Fruit fly (Drosophila melanogaster) whole organism, embryonic: ENCODE results near the gene eIF1.

ENCODE experiments used
- Antp ChIP-seq: fragments of 200-800 bp; sonication (Bioruptor generic); optimal IDR thresholded peaks from 3 replicates; lab custom pipeline; 2016; ENCODE audit warnings: missing biosample characterization, missing genetic modification characterization
- Asciz ChIP-seq: fragments of 200-800 bp; sonication (Bioruptor generic); optimal IDR thresholded peaks from 2 replicates; lab custom pipeline; 2017; ENCODE audit warnings: missing biosample characterization, mild to moderate bottlenecking, missing genetic modification characterization, missing genetic modification reagents
- CG10209 ChIP-seq: fragments of 200-800 bp; sonication (Bioruptor generic); optimal IDR thresholded peaks from 3 replicates; lab custom pipeline; 2017; ENCODE audit warnings: missing biosample characterization, mild to moderate bottlenecking, missing genetic modification characterization, missing genetic modification reagents
- CG10462 ChIP-seq: fragments of 200-800 bp; sonication (Bioruptor generic); optimal IDR thresholded peaks from 2 replicates; lab custom pipeline; 2016; ENCODE audit warnings: missing biosample characterization, missing genetic modification characterization
- CG10979 ChIP-seq: fragments of 200-800 bp; sonication (Bioruptor generic); optimal IDR thresholded peaks from 2 replicates; lab custom pipeline; 2018; ENCODE audit warnings: missing biosample characterization, mild to moderate bottlenecking, missing genetic modification characterization, moderate library complexity
- CG11247 ChIP-seq: fragments of 200-800 bp; sonication (Bioruptor generic); IDR thresholded peaks from 2 replicates; pipeline ENCODE4 v1.3.6; 2022; ENCODE audit warnings: missing biosample characterization, missing genetic modification characterization
- CG11456 ChIP-seq: fragments of 200-800 bp; sonication (Bioruptor generic); IDR thresholded peaks from 3 replicates; pipeline ENCODE4 v1.3.6; 2022; ENCODE audit warnings: missing biosample characterization, missing genetic modification characterization
- CG13287 ChIP-seq: fragments of 200-800 bp; sonication (Bioruptor generic); IDR thresholded peaks from 2 replicates; pipeline ENCODE4 v1.3.6; 2022; ENCODE audit warnings: missing biosample characterization, missing genetic modification characterization; ENCODE audit not compliant: partially characterized antibody
- CG13894 ChIP-seq: fragments of 200-800 bp; sonication (Bioruptor generic); optimal IDR thresholded peaks from 3 replicates; lab custom pipeline; 2018; ENCODE audit warnings: missing biosample characterization, mild to moderate bottlenecking, missing genetic modification characterization, moderate library complexity
- CG17912 ChIP-seq: fragments of 200-800 bp; sonication (Bioruptor generic); optimal IDR thresholded peaks from 2 replicates; lab custom pipeline; 2018; ENCODE audit warnings: missing biosample characterization, mild to moderate bottlenecking, missing genetic modification characterization
- CG1832 ChIP-seq: fragments of 200-800 bp; sonication (Bioruptor generic); optimal IDR thresholded peaks from 2 replicates; lab custom pipeline; 2017; ENCODE audit warnings: missing biosample characterization, mild to moderate bottlenecking, missing genetic modification characterization, inconsistent platforms
- CG2116 ChIP-seq: fragments of 200-800 bp; sonication (Bioruptor generic); optimal IDR thresholded peaks from 3 replicates; lab custom pipeline; 2018; ENCODE audit warnings: missing biosample characterization, mild to moderate bottlenecking, missing genetic modification characterization
- CG2712 ChIP-seq: fragments of 200-800 bp; optimal IDR thresholded peaks from 3 replicates; lab custom pipeline; 2019; ENCODE audit warnings: missing biosample characterization, mild to moderate bottlenecking, missing genetic modification characterization, moderate library complexity
- CG30431 ChIP-seq: fragments of 200-800 bp; sonication (Bioruptor generic); optimal IDR thresholded peaks from 2 replicates; lab custom pipeline; 2017; ENCODE audit warnings: missing biosample characterization, missing genetic modification characterization
- CG31224 ChIP-seq: fragments of 200-800 bp; sonication (Bioruptor generic); IDR thresholded peaks from 2 replicates; pipeline ENCODE4 v1.3.6; 2022; ENCODE audit warnings: missing biosample characterization, missing genetic modification characterization
- CG31441 ChIP-seq: fragments of 200-800 bp; sonication (Bioruptor generic); IDR thresholded peaks from 2 replicates; pipeline ENCODE4 v1.3.6; 2022; ENCODE audit warnings: missing biosample characterization, missing genetic modification characterization
- CG33213 ChIP-seq: fragments of 200-800 bp; sonication (Bioruptor generic); optimal IDR thresholded peaks from 3 replicates; lab custom pipeline; 2016; ENCODE audit warnings: missing biosample characterization, missing genetic modification characterization
- CG42726 ChIP-seq: fragments of 200-800 bp; sonication (Bioruptor generic); IDR thresholded peaks from 2 replicates; pipeline ENCODE4 v1.3.6; 2022; ENCODE audit warnings: missing biosample characterization, missing genetic modification characterization; ENCODE audit not compliant: partially characterized antibody
- CG4424 ChIP-seq: fragments of 200-800 bp; sonication (Bioruptor generic); optimal IDR thresholded peaks from 3 replicates; lab custom pipeline; 2016; ENCODE audit warnings: missing biosample characterization, missing genetic modification characterization
- CG4820 ChIP-seq: fragments of 200-800 bp; sonication (Bioruptor generic); optimal IDR thresholded peaks from 3 replicates; lab custom pipeline; 2016; ENCODE audit warnings: missing biosample characterization, missing genetic modification characterization
- CG6175 ChIP-seq: fragments of 200-800 bp; sonication (Bioruptor generic); IDR thresholded peaks from 3 replicates; pipeline ENCODE4 v1.3.6; 2022; ENCODE audit warnings: missing biosample characterization, missing genetic modification characterization
- CG9817 ChIP-seq: fragments of 200-800 bp; sonication (Bioruptor generic); optimal IDR thresholded peaks from 2 replicates; lab custom pipeline; 2018; ENCODE audit warnings: missing biosample characterization, mild to moderate bottlenecking, missing genetic modification characterization, moderate library complexity
- CoRest ChIP-seq: fragments of 200-800 bp; sonication (Bioruptor generic); optimal IDR thresholded peaks from 3 replicates; lab custom pipeline; 2018; ENCODE audit warnings: missing biosample characterization, mild to moderate bottlenecking, missing genetic modification characterization, moderate library complexity
- Dad ChIP-seq: fragments of 200-800 bp; sonication (Bioruptor generic); optimal IDR thresholded peaks from 3 replicates; lab custom pipeline; 2016; ENCODE audit warnings: missing biosample characterization, missing genetic modification characterization
- Dek ChIP-seq: fragments of 200-800 bp; sonication (Bioruptor generic); optimal IDR thresholded peaks from 3 replicates; lab custom pipeline; 2019; ENCODE audit warnings: missing biosample characterization, mild to moderate bottlenecking, missing genetic modification characterization, moderate library complexity
- Med ChIP-seq: fragments of 200-800 bp; sonication (Bioruptor generic); peaks from one replicate; lab custom pipeline; 2016; ENCODE audit warnings: missing biosample characterization, missing genetic modification characterization, mild to moderate bottlenecking, inconsistent platforms, moderate library complexity
- NC2α ChIP-seq: fragments of 200-800 bp; sonication (Bioruptor generic); optimal IDR thresholded peaks from 2 replicates; lab custom pipeline; 2016; ENCODE audit warnings: missing biosample characterization, missing genetic modification characterization
- NK7.1 ChIP-seq: fragments of 200-800 bp; sonication (Bioruptor generic); optimal IDR thresholded peaks from 3 replicates; lab custom pipeline; 2016; ENCODE audit warnings: missing biosample characterization, missing genetic modification characterization
- Neu2 ChIP-seq: fragments of 200-800 bp; sonication (Bioruptor generic); optimal IDR thresholded peaks from 3 replicates; lab custom pipeline; 2016; ENCODE audit warnings: missing biosample characterization, missing genetic modification characterization, borderline replicate concordance
- Opbp ChIP-seq: fragments of 200-800 bp; sonication (Bioruptor generic); IDR thresholded peaks from 3 replicates; pipeline ENCODE4 v1.3.6; 2022; ENCODE audit warnings: missing biosample characterization, missing genetic modification characterization; ENCODE audit not compliant: partially characterized antibody
- Ravus ChIP-seq: fragments of 200-800 bp; sonication (Bioruptor generic); IDR thresholded peaks from 2 replicates; pipeline ENCODE4 v1.3.6; 2022; ENCODE audit warnings: missing biosample characterization, missing genetic modification characterization
- Spps ChIP-seq: fragments of 200-800 bp; sonication (Bioruptor generic); optimal IDR thresholded peaks from 2 replicates; lab custom pipeline; 2018; ENCODE audit warnings: missing biosample characterization, mild to moderate bottlenecking, missing genetic modification characterization
- Xbp1 ChIP-seq: fragments of 200-800 bp; sonication (Bioruptor generic); optimal IDR thresholded peaks from 3 replicates; lab custom pipeline; 2016; ENCODE audit warnings: missing biosample characterization, mild to moderate bottlenecking, missing genetic modification characterization
- abd-A ChIP-seq: fragments of 200-800 bp; sonication (Bioruptor generic); optimal IDR thresholded peaks from 3 replicates; lab custom pipeline; 2019; ENCODE audit warnings: missing biosample characterization, mild to moderate bottlenecking, missing genetic modification characterization, moderate library complexity
- bab2 ChIP-seq: fragments of 200-800 bp; sonication (Bioruptor generic); optimal IDR thresholded peaks from 2 replicates; lab custom pipeline; 2016; ENCODE audit warnings: missing biosample characterization, missing genetic modification characterization
- crc ChIP-seq: fragments of 200-800 bp; sonication (Bioruptor generic); optimal IDR thresholded peaks from 2 replicates; lab custom pipeline; 2016; ENCODE audit warnings: missing biosample characterization, missing genetic modification characterization
- ems ChIP-seq: fragments of 200-800 bp; sonication (Bioruptor generic); optimal IDR thresholded peaks from 3 replicates; lab custom pipeline; 2016; ENCODE audit warnings: missing biosample characterization, missing genetic modification characterization
- ftz-f1 ChIP-seq: fragments of 200-800 bp; sonication (Bioruptor generic); optimal IDR thresholded peaks from 2 replicates; lab custom pipeline; 2016; ENCODE audit warnings: missing biosample characterization, missing genetic modification characterization
- hbn ChIP-seq: fragments of 200-800 bp; sonication (Bioruptor generic); IDR thresholded peaks from 2 replicates; pipeline ENCODE4 v1.3.6; 2022; ENCODE audit warnings: missing biosample characterization, missing genetic modification characterization; ENCODE audit not compliant: partially characterized antibody
- ind ChIP-seq: fragments of 200-800 bp; sonication (Bioruptor generic); optimal IDR thresholded peaks from 3 replicates; lab custom pipeline; 2016; ENCODE audit warnings: missing biosample characterization, missing genetic modification characterization
- lmd ChIP-seq: fragments of 200-800 bp; sonication (Bioruptor generic); IDR thresholded peaks from 2 replicates; pipeline ENCODE4 v1.3.6; 2022; ENCODE audit warnings: missing biosample characterization, missing genetic modification characterization
- pb ChIP-seq: fragments of 200-800 bp; sonication (Bioruptor generic); optimal IDR thresholded peaks from 3 replicates; lab custom pipeline; 2016; ENCODE audit warnings: missing biosample characterization, missing genetic modification characterization
- peb ChIP-seq: fragments of 200-800 bp; sonication (Bioruptor generic); IDR thresholded peaks from 2 replicates; pipeline ENCODE4 v1.3.6; 2022; ENCODE audit warnings: missing biosample characterization, missing genetic modification characterization
- row ChIP-seq: fragments of 200-800 bp; sonication (Bioruptor generic); IDR thresholded peaks from 3 replicates; pipeline ENCODE4 v1.3.6; 2022; ENCODE audit warnings: missing biosample characterization, missing genetic modification characterization
- sna ChIP-seq: fragments of 200-800 bp; sonication (Bioruptor generic); IDR thresholded peaks from 2 replicates; pipeline ENCODE4 v1.3.6; 2022; ENCODE audit warnings: missing biosample characterization, missing genetic modification characterization; ENCODE audit not compliant: partially characterized antibody
- sqz ChIP-seq: fragments of 200-800 bp; sonication (Bioruptor generic); optimal IDR thresholded peaks from 3 replicates; lab custom pipeline; 2018; ENCODE audit warnings: missing biosample characterization, mild to moderate bottlenecking, missing genetic modification characterization
- ssp ChIP-seq: fragments of 200-800 bp; sonication (Bioruptor generic); IDR thresholded peaks from 2 replicates; pipeline ENCODE4 v1.3.6; 2022; ENCODE audit warnings: missing biosample characterization, missing genetic modification characterization
- tio ChIP-seq: fragments of 200-800 bp; sonication (Bioruptor generic); optimal IDR thresholded peaks from 2 replicates; lab custom pipeline; 2017; ENCODE audit warnings: missing biosample characterization, missing genetic modification characterization, inconsistent platforms
- toy ChIP-seq: fragments of 200-800 bp; sonication (Bioruptor generic); IDR thresholded peaks from 2 replicates; pipeline ENCODE4 v1.3.6; 2022; ENCODE audit warnings: missing biosample characterization, missing genetic modification characterization
- yki ChIP-seq: fragments of >200 bp; optimal IDR thresholded peaks from 3 replicates; lab custom pipeline; 2018
- zen ChIP-seq: fragments of 200-800 bp; sonication (Bioruptor generic); optimal IDR thresholded peaks from 3 replicates; lab custom pipeline; 2018; ENCODE audit warnings: missing biosample characterization, mild to moderate bottlenecking, missing genetic modification characterization, moderate library complexity
- zen2 ChIP-seq: fragments of 200-800 bp; sonication (Bioruptor generic); IDR thresholded peaks from 3 replicates; pipeline ENCODE4 v1.3.6; 2022; ENCODE audit warnings: missing biosample characterization, missing genetic modification characterization; ENCODE audit not compliant: partially characterized antibody

Gene eIF1

dm6 chr3L:3197464-3197863 lies 25.7 kb upstream of the eIF1 start, which contains the start of gene CG14966 (continued):
- TF ChIP-seq tio (GFP tag; lab: Kevin White, UChicago) (no peak), ems (GFP tag; lab: Kevin White, UChicago) (no peak), zen (tag; lab: Kevin White, UChicago) (no peak), abd-A (tag; lab: Kevin White, UChicago) (no peak), CG2712 (tag; lab: Kevin White, UChicago) (peak; percentile 44), sna (GFP tag; lab: Robert Waterston, UW) (peak; percentile 94), Spps (tag; lab: Kevin White, UChicago) (no peak), CG4820 (GFP tag; lab: Kevin White, UChicago) (no peak), crc (GFP tag; lab: Kevin White, UChicago) (no peak), Ravus (GFP tag; lab: Robert Waterston, UW) (no peak), CG10209 (no peak), CG2116 (GFP tag; lab: Kevin White, UChicago) (peak; percentile 43), CG42726 (GFP tag; lab: Robert Waterston, UW) (peak; percentile 91), peb (GFP tag; lab: Robert Waterston, UW) (no peak), yki (lab: Kevin White, UChicago) (no peak), CG6175 (no peak), CG1832 (GFP tag; lab: Kevin White, UChicago) (no peak), CG9817 (peak; percentile 6), CG10462 (GFP tag; lab: Kevin White, UChicago) (no peak), CoRest (tag; lab: Kevin White, UChicago) (peak; percentile 45), Med (GFP tag; lab: Kevin White, UChicago) (peak; percentile 89), lmd (GFP tag; lab: Robert Waterston, UW) (no peak), Asciz (GFP tag; lab: Kevin White, UChicago) (no peak), pb (GFP tag; lab: Kevin White, UChicago) (no peak), row (GFP tag; lab: Robert Waterston, UW) (peak; percentile 85), bab2 (peak; percentile 10), CG17912 (GFP tag; lab: Kevin White, UChicago) (no peak), ssp (GFP tag; lab: Robert Waterston, UW) (no peak), ftz-f1 (no peak), hbn (GFP tag; lab: Robert Waterston, UW) (peak; percentile 85), Neu2 (GFP tag; lab: Kevin White, UChicago) (no peak), CG33213 (GFP tag; lab: Kevin White, UChicago) (peak; percentile 30), CG11456 (no peak), CG11247 (GFP tag; lab: Robert Waterston, UW) (no peak), Xbp1 (GFP tag; lab: Kevin White, UChicago) (peak; percentile 52), toy (no peak), Dek (tag; lab: Kevin White, UChicago) (peak; percentile 53), Opbp (peak; percentile 87), CG13287 (peak; percentile 96), Antp (GFP tag; lab: Kevin White, UChicago) (peak; percentile 22), CG13894 (tag; lab: Kevin White, UChicago) (peak; percentile 58), ind (peak; percentile 19), CG10979 (tag; lab: Kevin White, UChicago) (peak; percentile 1), CG31224 (GFP tag; lab: Robert Waterston, UW) (no peak), CG4424 (GFP tag; lab: Kevin White, UChicago) (peak; percentile 1), CG31441 (no peak), Dad (GFP tag; lab: Kevin White, UChicago) (no peak), sqz (GFP tag; lab: Kevin White, UChicago) (no peak), NC2α (no peak), CG30431 (GFP tag; lab: Kevin White, UChicago) (no peak), NK7.1 (GFP tag; lab: Kevin White, UChicago) (no peak), zen2 (GFP tag; lab: Robert Waterston, UW) (peak; percentile 80)
